Fruit fly (Drosophila melanogaster): ENCODE measurements around the gene mRpL47.

The mRpL47 gene

DNA sequence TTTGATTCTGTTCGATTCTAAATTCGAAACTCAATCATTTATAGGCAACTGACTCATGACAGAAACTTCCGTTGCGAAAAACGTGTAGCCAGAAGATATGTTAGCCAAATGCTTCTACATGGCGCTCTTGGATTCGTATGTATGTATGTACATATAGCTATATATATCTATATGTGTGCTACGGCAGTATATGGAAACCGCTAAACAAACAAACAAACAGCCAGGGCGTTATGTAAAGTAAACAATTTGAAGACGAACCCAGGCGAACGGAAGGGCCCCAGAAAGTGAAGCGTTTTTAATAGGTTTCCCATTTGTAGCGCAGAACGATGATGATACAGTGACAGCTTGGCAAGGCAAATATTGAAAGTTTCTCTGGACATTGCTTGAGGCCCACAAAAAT lies 14.2 kb upstream of the mRpL47 start (continued):
- peak; percentile 2 for TF ChIP-seq Sox100B (GFP tag; optimal IDR thresholded peaks at IDR 0.05)
- TF ChIP-seq CG12071 (GFP tag; optimal IDR thresholded peaks at IDR 0.05), result peak; percentile 55
- no peak for TF ChIP-seq psq (GFP tag; optimal IDR thresholded peaks at IDR 0.05)
- TF ChIP-seq CG10959 (GFP tag; IDR thresholded peaks at IDR 0.05), result no peak
- no peak for TF ChIP-seq lmd (GFP tag; IDR thresholded peaks at IDR 0.05)
- no peak for TF ChIP-seq emc (GFP tag; optimal IDR thresholded peaks at IDR 0.05)
- TF ChIP-seq tgo (GFP tag; IDR thresholded peaks at IDR 0.05), result no peak
- peak; percentile 12 for TF ChIP-seq CG12219 (GFP tag; optimal IDR thresholded peaks at IDR 0.05)
- no peak for TF ChIP-seq HLHmδ (GFP tag; optimal IDR thresholded peaks at IDR 0.05)
- no peak for TF ChIP-seq Scr (GFP tag; IDR thresholded peaks at IDR 0.05; ENCODE audit: partially characterized antibody)
- no peak for TF ChIP-seq tll (GFP tag; optimal IDR thresholded peaks at IDR 0.05)
- TF ChIP-seq CG17359 (tag; optimal IDR thresholded peaks at IDR 0.05), result peak; percentile 14
- TF ChIP-seq Dbx (GFP tag; IDR thresholded peaks at IDR 0.05), result no peak
- no peak for TF ChIP-seq Camta (GFP tag; optimal IDR thresholded peaks at IDR 0.05)
- peak; percentile 30 for TF ChIP-seq Asciz (GFP tag; optimal IDR thresholded peaks at IDR 0.05)
- TF ChIP-seq grau (tag; optimal IDR thresholded peaks at IDR 0.05), result no peak
- TF ChIP-seq ATbp (GFP tag; optimal IDR thresholded peaks at IDR 0.05), result peak; percentile 32
- TF ChIP-seq CG13287 (GFP tag; IDR thresholded peaks at IDR 0.05; ENCODE audit: partially characterized antibody), result no peak
- peak; percentile 5 for TF ChIP-seq sd (tag; optimal IDR thresholded peaks at IDR 0.05)
- TF ChIP-seq fd64A (GFP tag; optimal IDR thresholded peaks at IDR 0.05), result peak; percentile 36
- peak; percentile 15 for TF ChIP-seq cg (GFP tag; optimal IDR thresholded peaks at IDR 0.05)
- TF ChIP-seq BtbVII (GFP tag; optimal IDR thresholded peaks at IDR 0.05), result no peak
- peak; percentile 34 for TF ChIP-seq run (tag; optimal IDR thresholded peaks at IDR 0.05)
- TF ChIP-seq Hmx (GFP tag; optimal IDR thresholded peaks at IDR 0.05), result no peak
- no peak for TF ChIP-seq MTF-1 (GFP tag; optimal IDR thresholded peaks at IDR 0.05; ENCODE audit: borderline replicate concordance)
- no peak for TF ChIP-seq lbe (GFP tag; optimal IDR thresholded peaks at IDR 0.05)
- TF ChIP-seq cwo (GFP tag; optimal IDR thresholded peaks at IDR 0.05), result peak; percentile 51
- TF ChIP-seq ro (GFP tag; IDR thresholded peaks at IDR 0.05), result no peak
- peak; percentile 8 for TF ChIP-seq CG2678 (tag; optimal IDR thresholded peaks at IDR 0.05)
- TF ChIP-seq NfI (GFP tag; optimal IDR thresholded peaks at IDR 0.05), result peak; percentile 10
- peak; percentile 5 for TF ChIP-seq sug (tag; optimal IDR thresholded peaks at IDR 0.05)
- TF ChIP-seq kni (GFP tag; optimal IDR thresholded peaks at IDR 0.05), result peak; percentile 26
- TF ChIP-seq dmrt11E (tag; optimal IDR thresholded peaks at IDR 0.05), result no peak
- TF ChIP-seq scrt (GFP tag; optimal IDR thresholded peaks at IDR 0.05), result no peak

DNA sequence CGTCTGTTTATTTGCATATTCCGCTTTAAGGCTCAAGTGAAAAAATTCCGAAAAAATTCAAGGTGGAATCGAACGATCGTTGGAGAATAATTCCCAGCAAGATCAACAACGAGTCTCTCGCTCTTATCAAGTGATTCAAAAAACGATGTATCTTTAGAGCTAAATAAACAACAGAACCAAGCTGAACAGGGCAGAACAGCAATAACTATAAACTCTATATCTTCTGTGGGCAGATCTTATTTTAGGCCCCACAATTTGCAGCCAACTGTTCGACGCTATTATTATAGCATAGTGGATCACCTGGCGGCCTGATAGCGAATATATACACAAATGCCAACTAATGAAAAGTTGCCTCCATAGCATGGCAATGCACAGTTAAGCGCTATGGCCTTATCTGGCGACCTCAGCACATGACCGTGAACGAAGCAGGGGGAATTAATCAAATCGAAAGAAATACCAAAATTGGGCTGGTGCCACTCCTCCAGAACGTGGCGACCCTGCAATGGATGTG lies 13.7 kb upstream of the mRpL47 start:
- no peak for TF ChIP-seq peb (GFP tag; IDR thresholded peaks at IDR 0.05)
- no peak for TF ChIP-seq tll (GFP tag; optimal IDR thresholded peaks at IDR 0.05)
- no peak for TF ChIP-seq shn (GFP tag; optimal IDR thresholded peaks at IDR 0.05)
- TF ChIP-seq CG13624 (GFP tag; optimal IDR thresholded peaks at IDR 0.05), result peak; percentile 61
- peak; percentile 17 for TF ChIP-seq CG6854 (GFP tag; optimal IDR thresholded peaks at IDR 0.05)
- no peak for TF ChIP-seq pan (optimal IDR thresholded peaks at IDR 0.05)
- no peak for TF ChIP-seq pan (GFP tag; optimal IDR thresholded peaks at IDR 0.05 in 1 of 2, IDR thresholded peaks at IDR 0.05 in 1 of 2)
- TF ChIP-seq CG13894 (tag; optimal IDR thresholded peaks at IDR 0.05), result peak; percentile 98
- TF ChIP-seq slbo (GFP tag; IDR thresholded peaks at IDR 0.05), result 0 out of 2 replicates have a peak, but pooled peaks have one; percentile 8
- no peak for TF ChIP-seq HLH3B (GFP tag; IDR thresholded peaks at IDR 0.05)
- TF ChIP-seq CG8290 (GFP tag; optimal IDR thresholded peaks at IDR 0.05), result no peak
- peak in 1 of 2 experiments; percentile 37 for TF ChIP-seq CG8290 (tag; optimal IDR thresholded peaks at IDR 0.05)
- no peak for TF ChIP-seq repo (GFP tag; optimal IDR thresholded peaks at IDR 0.05)
- peak; percentile 93 for TF ChIP-seq ftz-f1 (GFP tag; optimal IDR thresholded peaks at IDR 0.05)
- TF ChIP-seq Pdp1 (GFP tag; optimal IDR thresholded peaks at IDR 0.05), result peak in 1 of 2 experiments; percentile 51
- no peak for TF ChIP-seq ATbp (GFP tag; optimal IDR thresholded peaks at IDR 0.05)
- TF ChIP-seq CG15011 (GFP tag; optimal IDR thresholded peaks at IDR 0.05), result peak; percentile 36
- peak; percentile 72 for TF ChIP-seq exex (tag; optimal IDR thresholded peaks at IDR 0.05)
- TF ChIP-seq ara (GFP tag; IDR thresholded peaks at IDR 0.05), result no peak
- TF ChIP-seq Hey (tag; optimal IDR thresholded peaks at IDR 0.05), result peak; percentile 18
